Fruit fly (Drosophila melanogaster) whole organism, embryonic: ENCODE data around the gene CG5071.

Experiments used
- Abd-B ChIP-seq: fragments of 200-800 bp; sonication (Bioruptor generic); optimal IDR thresholded peaks from 2 replicates; lab custom pipeline; 2018; ENCODE audit warnings: missing biosample characterization, mild to moderate bottlenecking, missing genetic modification characterization, moderate library complexity
- CG11093 ChIP-seq: fragments of 200-800 bp; sonication (Bioruptor generic); IDR thresholded peaks from 3 replicates; pipeline ENCODE4 v1.3.6; 2022; ENCODE audit warnings: missing biosample characterization, missing genetic modification characterization
- CG11695 ChIP-seq: fragments of 200-800 bp; sonication (Bioruptor generic); IDR thresholded peaks from 3 replicates; pipeline ENCODE4 v1.3.6; 2022; ENCODE audit warnings: missing biosample characterization, missing genetic modification characterization
- CG12391 ChIP-seq: fragments of 200-800 bp; sonication (Bioruptor generic); optimal IDR thresholded peaks from 3 replicates; lab custom pipeline; 2018; ENCODE audit warnings: missing biosample characterization, mild to moderate bottlenecking, missing genetic modification characterization, moderate library complexity
- CG13123 ChIP-seq: fragments of 200-800 bp; sonication (Bioruptor generic); optimal IDR thresholded peaks from 2 replicates; lab custom pipeline; 2016; ENCODE audit warnings: missing biosample characterization, missing genetic modification characterization
- CG13287 ChIP-seq: fragments of 200-800 bp; sonication (Bioruptor generic); IDR thresholded peaks from 2 replicates; pipeline ENCODE4 v1.3.6; 2022; ENCODE audit warnings: missing biosample characterization, missing genetic modification characterization; ENCODE audit not compliant: partially characterized antibody
- CG13424 ChIP-seq: fragments of 200-800 bp; sonication (Bioruptor generic); optimal IDR thresholded peaks from 2 replicates; lab custom pipeline; 2019; ENCODE audit warnings: missing biosample characterization, mild to moderate bottlenecking, missing genetic modification characterization, moderate library complexity
- CG1647 ChIP-seq: fragments of 200-800 bp; sonication (Bioruptor generic); optimal IDR thresholded peaks from 3 replicates; lab custom pipeline; 2016; ENCODE audit warnings: missing biosample characterization, missing genetic modification characterization
- CG18011 ChIP-seq: fragments of 200-800 bp; sonication (Bioruptor generic); optimal IDR thresholded peaks from 2 replicates; lab custom pipeline; 2017; ENCODE audit warnings: missing biosample characterization, missing genetic modification characterization, mild to moderate bottlenecking, moderate library complexity, missing genotype
- CG2678 ChIP-seq: fragments of 200-800 bp; sonication (Bioruptor generic); optimal IDR thresholded peaks from 3 replicates; lab custom pipeline; 2019; ENCODE audit warnings: missing biosample characterization, mild to moderate bottlenecking, missing genetic modification characterization, moderate library complexity
- CG30020 ChIP-seq: fragments of 200-800 bp; optimal IDR thresholded peaks from 2 replicates; lab custom pipeline; 2019; ENCODE audit warnings: missing biosample characterization, mild to moderate bottlenecking, missing genetic modification characterization, moderate library complexity
- CG30403 ChIP-seq: fragments of 200-800 bp; sonication (Bioruptor generic); optimal IDR thresholded peaks from 3 replicates; lab custom pipeline; 2016; ENCODE audit warnings: missing biosample characterization, missing genetic modification characterization
- CG31441 ChIP-seq: fragments of 200-800 bp; sonication (Bioruptor generic); IDR thresholded peaks from 2 replicates; pipeline ENCODE4 v1.3.6; 2022; ENCODE audit warnings: missing biosample characterization, missing genetic modification characterization
- CG32767 ChIP-seq: fragments of 200-800 bp; sonication (Bioruptor generic); IDR thresholded peaks from 2 replicates; pipeline ENCODE4 v1.3.6; 2022; ENCODE audit warnings: missing biosample characterization, missing genetic modification characterization
- CG3838 ChIP-seq: fragments of 200-800 bp; sonication (Bioruptor generic); optimal IDR thresholded peaks from 3 replicates; lab custom pipeline; 2016; ENCODE audit warnings: missing biosample characterization, missing genetic modification characterization
- CG4404 ChIP-seq: fragments of 200-800 bp; sonication (Bioruptor generic); IDR thresholded peaks from 2 replicates; pipeline ENCODE4 v1.3.6; 2022; ENCODE audit warnings: missing biosample characterization, missing genetic modification characterization
- CG7786 ChIP-seq: fragments of 200-800 bp; sonication (Bioruptor generic); optimal IDR thresholded peaks from 2 replicates; lab custom pipeline; 2016; ENCODE audit warnings: missing biosample characterization, missing genetic modification characterization
- CrebB ChIP-seq: fragments of 200-800 bp; sonication (Bioruptor generic); optimal IDR thresholded peaks from 3 replicates; lab custom pipeline; 2018; ENCODE audit warnings: missing biosample characterization, mild to moderate bottlenecking, missing genetic modification characterization
- D ChIP-seq, 2 experiments: fragments of 200-800 bp in 1 of 2; fragments of >200 bp in 1 of 2; sonication (Bioruptor generic) in 1 of 2; optimal IDR thresholded peaks; 2 replicates in 1 of 2; 3 replicates in 1 of 2; lab custom pipeline; 2017; ENCODE audit warnings: mild to moderate bottlenecking in 1 of 2, missing biosample characterization in 1 of 2, missing genetic modification characterization in 1 of 2, missing genetic modification reagents in 1 of 2
- Dll ChIP-seq: fragments of 200-800 bp; sonication (Bioruptor generic); IDR thresholded peaks from 4 replicates; pipeline ENCODE4 v1.3.6; 2022; ENCODE audit warnings: missing biosample characterization, missing genetic modification characterization; ENCODE audit not compliant: partially characterized antibody
- Doc3 ChIP-seq: fragments of 200-800 bp; sonication (Bioruptor generic); IDR thresholded peaks from 3 replicates; pipeline ENCODE4 v1.3.6; 2022; ENCODE audit warnings: missing biosample characterization, missing genetic modification characterization; ENCODE audit not compliant: partially characterized antibody
- Dp ChIP-seq: fragments of 200-800 bp; sonication (Bioruptor generic); optimal IDR thresholded peaks from 2 replicates; lab custom pipeline; 2018; ENCODE audit warnings: missing biosample characterization, mild to moderate bottlenecking, missing genetic modification characterization, moderate library complexity
- Gug ChIP-seq: fragments of 200-800 bp; sonication (Bioruptor generic); IDR thresholded peaks from 4 replicates; pipeline ENCODE4 v1.3.6; 2022; ENCODE audit warnings: missing biosample characterization, missing genetic modification characterization
- Hr78 ChIP-seq, 2 experiments: fragments of 200-800 bp in 1 of 2; fragments of >200 bp in 1 of 2; sonication (Bioruptor generic) in 1 of 2; optimal IDR thresholded peaks; 2 replicates each; lab custom pipeline; 2017 to 2019; ENCODE audit warnings: missing biosample characterization in 2 of 2, missing genetic modification characterization in 2 of 2, mild to moderate bottlenecking in 1 of 2, moderate library complexity in 1 of 2
- Jarid2 ChIP-seq: fragments of 200-800 bp; sonication (Bioruptor generic); optimal IDR thresholded peaks from 3 replicates; lab custom pipeline; 2017; ENCODE audit warnings: mild to moderate bottlenecking, missing biosample characterization, missing genetic modification reagents, missing genetic modification characterization
- MESR4 ChIP-seq: fragments of 200-800 bp; sonication (Bioruptor generic); optimal IDR thresholded peaks from 2 replicates; lab custom pipeline; 2018; ENCODE audit warnings: missing biosample characterization, mild to moderate bottlenecking, missing genetic modification characterization, moderate library complexity
- Nf-YC ChIP-seq: fragments of 200-800 bp; optimal IDR thresholded peaks from 3 replicates; lab custom pipeline; 2019; ENCODE audit warnings: missing biosample characterization, mild to moderate bottlenecking, missing genetic modification characterization, moderate library complexity
- Ptx1 ChIP-seq: fragments of 200-800 bp; sonication (Bioruptor generic); IDR thresholded peaks from 2 replicates; pipeline ENCODE4 v1.3.6; 2022; ENCODE audit warnings: missing biosample characterization, missing genetic modification characterization
- Six4 ChIP-seq: fragments of 200-800 bp; sonication (Bioruptor generic); optimal IDR thresholded peaks from 2 replicates; lab custom pipeline; 2016; ENCODE audit warnings: missing biosample characterization, missing genetic modification characterization
- Sox100B ChIP-seq: fragments of 200-800 bp; sonication (Bioruptor generic); optimal IDR thresholded peaks from 3 replicates; lab custom pipeline; 2018; ENCODE audit warnings: missing biosample characterization, mild to moderate bottlenecking, missing genetic modification characterization
- ab ChIP-seq: fragments of 200-800 bp; sonication (Bioruptor generic); optimal IDR thresholded peaks from 2 replicates; lab custom pipeline; 2016; ENCODE audit warnings: missing biosample characterization, missing genetic modification characterization
- bigmax ChIP-seq: fragments of 200-800 bp; sonication (Bioruptor generic); optimal IDR thresholded peaks from 2 replicates; lab custom pipeline; 2018; ENCODE audit warnings: missing biosample characterization, mild to moderate bottlenecking, missing genetic modification characterization
- crc ChIP-seq: fragments of 200-800 bp; sonication (Bioruptor generic); optimal IDR thresholded peaks from 2 replicates; lab custom pipeline; 2016; ENCODE audit warnings: missing biosample characterization, missing genetic modification characterization
- crol ChIP-seq: fragments of 200-800 bp; sonication (Bioruptor generic); IDR thresholded peaks from 2 replicates; pipeline ENCODE4 v1.3.6; 2022; ENCODE audit warnings: missing biosample characterization, missing genetic modification characterization
- dimm ChIP-seq: fragments of 200-800 bp; sonication (Bioruptor generic); IDR thresholded peaks from 2 replicates; pipeline ENCODE4 v1.3.6; 2022; ENCODE audit warnings: missing biosample characterization, missing genetic modification characterization
- disco-r ChIP-seq: fragments of 200-800 bp; sonication (Bioruptor generic); optimal IDR thresholded peaks from 2 replicates; lab custom pipeline; 2016; ENCODE audit warnings: missing biosample characterization, missing genetic modification characterization
- ems ChIP-seq: fragments of 200-800 bp; sonication (Bioruptor generic); optimal IDR thresholded peaks from 3 replicates; lab custom pipeline; 2016; ENCODE audit warnings: missing biosample characterization, missing genetic modification characterization
- eve ChIP-seq, 2 experiments: fragments of >200 bp; optimal IDR thresholded peaks; 2 replicates each; lab custom pipeline; 2017; ENCODE audit warnings: missing biosample characterization in 2 of 2, missing genetic modification characterization in 2 of 2
- exex ChIP-seq: fragments of 200-800 bp; sonication (Bioruptor generic); optimal IDR thresholded peaks from 4 replicates; lab custom pipeline; 2018; ENCODE audit warnings: missing biosample characterization, mild to moderate bottlenecking, missing genetic modification characterization, moderate library complexity
- gce ChIP-seq: fragments of 200-800 bp; sonication (Bioruptor generic); IDR thresholded peaks from 3 replicates; pipeline ENCODE4 v1.3.6; 2022; ENCODE audit warnings: missing biosample characterization, missing genetic modification characterization
- gem ChIP-seq: fragments of 200-800 bp; sonication (Bioruptor generic); optimal IDR thresholded peaks from 2 replicates; lab custom pipeline; 2019; ENCODE audit warnings: missing biosample characterization, mild to moderate bottlenecking, missing genetic modification characterization, moderate library complexity
- inv ChIP-seq: fragments of 200-800 bp; sonication (Bioruptor generic); IDR thresholded peaks from 2 replicates; pipeline ENCODE4 v1.3.6; 2022; ENCODE audit warnings: missing biosample characterization, missing genetic modification characterization; ENCODE audit not compliant: partially characterized antibody
- kni ChIP-seq: fragments of 200-800 bp; sonication (Bioruptor generic); optimal IDR thresholded peaks from 3 replicates; lab custom pipeline; 2017; ENCODE audit warnings: mild to moderate bottlenecking, missing biosample characterization, missing genetic modification reagents, missing genetic modification characterization
- luna ChIP-seq: fragments of 200-800 bp; sonication (Bioruptor generic); optimal IDR thresholded peaks from 2 replicates; lab custom pipeline; 2016; ENCODE audit warnings: missing biosample characterization, missing genetic modification characterization
- sima ChIP-seq: fragments of 200-800 bp; sonication (Bioruptor generic); optimal IDR thresholded peaks from 2 replicates; lab custom pipeline; 2016; ENCODE audit warnings: missing biosample characterization, missing genetic modification characterization
- sna ChIP-seq: fragments of 200-800 bp; sonication (Bioruptor generic); IDR thresholded peaks from 2 replicates; pipeline ENCODE4 v1.3.6; 2022; ENCODE audit warnings: missing biosample characterization, missing genetic modification characterization; ENCODE audit not compliant: partially characterized antibody
- zen ChIP-seq: fragments of 200-800 bp; sonication (Bioruptor generic); optimal IDR thresholded peaks from 3 replicates; lab custom pipeline; 2018; ENCODE audit warnings: missing biosample characterization, mild to moderate bottlenecking, missing genetic modification characterization, moderate library complexity

The CG5071 gene

dm6 chr3R:25623800-25624791, 5.9 kb downstream of the CG5071 start, which contains the start of gene Npl4 (continued):
- TF ChIP-seq CG13123 (GFP tag; lab: Kevin White, UChicago): no peak
- peak; percentile 43; the same call in 1 of the 3 replicates for TF ChIP-seq gce
- no peak for TF ChIP-seq Six4 (GFP tag; lab: Kevin White, UChicago)
- TF ChIP-seq ab (GFP tag; lab: Kevin White, UChicago): no peak
- TF ChIP-seq Jarid2 (GFP tag; lab: Kevin White, UChicago): no peak
- no peak for TF ChIP-seq ems (GFP tag; lab: Kevin White, UChicago)
- no peak for TF ChIP-seq disco-r
- no peak for TF ChIP-seq eve (GFP tag; optimal IDR thresholded peaks at IDR 0.05; lab: Kevin White, UChicago)
- TF ChIP-seq Ptx1: peak; percentile 38; the same call in 1 of the 2 replicates
- no peak for TF ChIP-seq CG13424 (tag; lab: Kevin White, UChicago)
- no peak for TF ChIP-seq gem
- no peak for TF ChIP-seq Hr78 (GFP tag; optimal IDR thresholded peaks at IDR 0.05; lab: Kevin White, UChicago)
- no peak for TF ChIP-seq kni (GFP tag; lab: Kevin White, UChicago)
- no peak for TF ChIP-seq dimm
- no peak for TF ChIP-seq Sox100B
- TF ChIP-seq bigmax: no peak
- TF ChIP-seq CG18011 (GFP tag; lab: Kevin White, UChicago): peak; percentile 71
- no peak for TF ChIP-seq Nf-YC (tag; lab: Kevin White, UChicago)
- no peak for TF ChIP-seq CG3838 (GFP tag; lab: Kevin White, UChicago)
- TF ChIP-seq crc: no peak
- no peak for TF ChIP-seq CG31441 (GFP tag; lab: Robert Waterston, UW)
- TF ChIP-seq sna (GFP tag; lab: Robert Waterston, UW): peak; percentile 87
- TF ChIP-seq inv (GFP tag; lab: Robert Waterston, UW): peak; percentile 82
- no peak for TF ChIP-seq CG1647
- TF ChIP-seq Dp (GFP tag; lab: Kevin White, UChicago): peak; percentile 87
- TF ChIP-seq CrebB (tag; lab: Kevin White, UChicago): no peak
- 0 out of 3 replicates have a peak, but pooled peaks have one; percentile 58 for TF ChIP-seq CG11695 (GFP tag; lab: Robert Waterston, UW)
- no peak for TF ChIP-seq luna (GFP tag; lab: Kevin White, UChicago)
- no peak for TF ChIP-seq CG2678 (tag; lab: Kevin White, UChicago)
- TF ChIP-seq CG12391: peak; percentile 22
- TF ChIP-seq sima (GFP tag; lab: Kevin White, UChicago): no peak
- no peak for TF ChIP-seq CG30020 (tag; lab: Kevin White, UChicago)
- no peak for TF ChIP-seq CG32767 (GFP tag; lab: Robert Waterston, UW)
- TF ChIP-seq Dll (GFP tag; lab: Robert Waterston, UW): peak; percentile 92
- no peak for TF ChIP-seq zen (tag; lab: Kevin White, UChicago)
- TF ChIP-seq CG11093 (GFP tag; lab: Robert Waterston, UW): no peak
- peak; percentile 94 for TF ChIP-seq crol (GFP tag; lab: Robert Waterston, UW)
- no peak for TF ChIP-seq D (optimal IDR thresholded peaks at IDR 0.05; lab: Kevin White, UChicago)
- no peak for TF ChIP-seq D (GFP tag; optimal IDR thresholded peaks at IDR 0.05; lab: Kevin White, UChicago)
- TF ChIP-seq CG4404 (GFP tag; lab: Robert Waterston, UW): no peak
- TF ChIP-seq Doc3 (GFP tag; lab: Robert Waterston, UW): peak; percentile 81
- no peak for TF ChIP-seq CG7786 (GFP tag; lab: Kevin White, UChicago)
- peak; percentile 53 for TF ChIP-seq MESR4
- TF ChIP-seq Gug (GFP tag; lab: Robert Waterston, UW): no peak
- peak; percentile 15 for TF ChIP-seq CG30403 (GFP tag; lab: Kevin White, UChicago)
- TF ChIP-seq CG13287 (GFP tag; lab: Robert Waterston, UW): peak; percentile 94
- no peak for TF ChIP-seq Abd-B (GFP tag; lab: Kevin White, UChicago)
- TF ChIP-seq exex (tag; lab: Kevin White, UChicago): peak; percentile 33
